Worm (Caenorhabditis elegans) whole organism, L4/young adult: ENCODE data around the gene fipp-1.

ENCODE experiments used
- W03F9.2 ChIP-seq: fragments of 150-350 bp; optimal IDR thresholded peaks from 2 replicates; lab custom pipeline; 2014; ENCODE audit warnings: missing biosample characterization, missing genetic modification characterization
- dao-5 ChIP-seq: sonication (generic microtip); optimal IDR thresholded peaks from 2 replicates; lab custom pipeline; 2016; ENCODE audit warnings: missing genotype, missing genetic modification characterization, moderate library complexity, missing compliant biosample characterization
- him-1 ChIP-seq: sonication (generic microtip); optimal IDR thresholded peaks from 2 replicates; lab custom pipeline; 2016; ENCODE audit warnings: missing genotype, missing genetic modification reagents, missing genetic modification characterization, missing compliant biosample characterization

The fipp-1 gene

DNA sequence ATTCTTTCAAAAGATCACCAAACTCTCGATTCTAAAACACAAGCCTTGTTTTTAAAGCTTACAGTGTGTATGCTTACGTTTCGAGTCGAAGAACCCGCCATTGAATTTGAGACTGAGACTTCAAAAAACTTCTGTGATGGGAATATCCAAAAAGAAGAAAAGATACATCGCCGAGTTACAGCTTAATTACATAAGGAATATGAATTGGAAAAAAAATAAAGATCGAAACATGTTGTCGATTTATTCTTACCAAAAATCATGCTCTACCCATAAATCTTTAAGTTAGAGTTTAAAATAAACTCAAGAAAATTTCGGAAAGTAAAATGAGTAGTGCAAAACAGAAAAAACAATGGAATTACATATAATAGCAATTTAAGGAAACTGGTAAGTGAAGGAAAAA lies 14.6 kb downstream of the fipp-1 start, which contains the start of gene F13A2.10:
Gene F13A2.10, minus strand, starts transcription at position 101 of the 400 bp plus-strand sequence.
- no peak for TF ChIP-seq him-1 (tag; lab: Kevin White, UChicago)
- TF ChIP-seq dao-5 = no peak
- TF ChIP-seq W03F9.2 (tag; lab: Kevin White, UChicago) = no peak

DNA sequence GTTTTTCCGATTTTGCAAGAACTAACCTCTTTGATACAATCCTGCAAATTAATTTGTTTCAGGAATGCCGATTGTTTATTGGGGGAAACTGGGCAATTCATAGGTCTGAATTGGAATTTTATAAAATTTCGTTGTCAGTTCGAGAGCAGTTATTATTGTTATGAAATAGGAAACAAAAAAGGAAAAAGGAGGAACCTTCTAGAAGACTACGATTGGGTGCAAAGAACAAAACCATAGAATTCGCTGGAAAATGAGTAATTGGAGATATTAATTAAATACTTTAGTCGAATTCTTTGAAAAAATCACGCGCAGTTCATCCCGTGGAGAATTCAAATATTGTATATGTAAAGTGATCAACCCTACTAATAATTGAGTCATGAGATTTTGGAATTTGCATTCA lies 15.8 kb downstream of the fipp-1 start, which contains the start of gene F13A2.9:
Gene F13A2.9, minus strand, starts transcription at position 101 of the 400 bp plus-strand sequence.
- TF ChIP-seq dao-5 = no peak
- TF ChIP-seq W03F9.2 (tag; lab: Kevin White, UChicago) = no peak
- no peak for TF ChIP-seq him-1 (tag; lab: Kevin White, UChicago)

DNA sequence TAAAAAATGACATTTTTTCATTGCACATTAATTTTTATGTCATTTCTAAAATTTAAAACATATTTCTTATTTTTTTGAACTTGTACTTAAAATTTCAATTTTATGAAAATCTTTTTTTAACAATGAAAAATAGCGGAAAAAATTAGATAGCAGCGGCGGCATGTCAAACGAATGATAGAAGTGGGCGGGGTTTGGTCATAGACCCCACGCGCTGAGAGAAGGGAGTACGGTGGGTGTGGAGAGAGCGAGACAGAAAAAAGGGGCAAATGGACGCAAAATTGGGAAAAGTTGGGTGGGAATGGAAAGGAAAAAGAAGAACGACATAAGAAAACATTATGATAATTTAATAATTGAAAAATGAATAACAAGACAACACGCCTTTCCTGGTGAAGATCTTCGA lies 16.3 kb downstream of the fipp-1 start:
- TF ChIP-seq him-1 (tag; lab: Kevin White, UChicago) (no peak), dao-5 (no peak), W03F9.2 (tag; lab: Kevin White, UChicago) (no peak)

DNA sequence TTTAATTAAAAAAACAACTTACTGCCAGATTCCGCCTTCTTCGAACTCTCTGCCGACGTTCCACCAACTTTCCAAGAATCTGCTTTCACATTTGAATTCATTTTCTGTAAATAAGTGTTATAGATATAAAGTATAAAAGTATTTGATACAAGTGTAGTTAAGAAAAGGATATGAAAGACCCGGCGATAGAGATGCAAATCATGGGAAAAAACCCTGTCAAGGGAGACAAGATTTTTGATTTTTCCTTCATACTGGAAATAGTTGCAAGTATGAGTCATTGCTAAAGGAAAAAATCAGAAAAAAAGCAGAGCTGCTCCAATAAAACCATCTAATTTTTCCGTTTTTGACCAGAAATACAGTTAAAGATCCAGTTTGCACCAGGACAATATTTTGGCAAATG lies 24.6 kb downstream of the fipp-1 start, which contains the start of gene F13A2.3:
Gene F13A2.3, minus strand, starts transcription at position 101 of the 400 bp plus-strand sequence.
- TF ChIP-seq him-1 (tag; lab: Kevin White, UChicago) (no peak), dao-5 (no peak)

DNA sequence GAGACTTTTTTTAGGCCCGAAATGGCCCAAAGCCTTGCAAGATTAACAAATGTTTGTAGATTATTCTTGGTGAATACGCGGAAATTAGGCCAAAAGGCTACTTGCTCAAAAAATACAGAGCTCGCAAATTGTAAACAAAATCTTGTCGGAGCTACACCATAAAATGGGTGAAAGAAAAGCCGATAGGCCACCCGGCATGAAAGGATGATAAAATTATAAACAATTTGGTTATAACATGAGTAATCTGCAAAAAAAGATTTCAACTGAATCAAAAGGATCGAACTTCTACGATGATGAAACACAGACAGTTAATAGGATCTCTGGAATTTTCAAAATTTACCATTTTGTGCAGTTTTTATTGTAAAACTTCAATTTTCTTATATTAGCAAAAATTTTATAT lies 26.5 kb downstream of the fipp-1 start:
- TF ChIP-seq dao-5 (no peak), W03F9.2 (tag; lab: Kevin White, UChicago) (no peak), him-1 (tag; lab: Kevin White, UChicago) (no peak)

DNA sequence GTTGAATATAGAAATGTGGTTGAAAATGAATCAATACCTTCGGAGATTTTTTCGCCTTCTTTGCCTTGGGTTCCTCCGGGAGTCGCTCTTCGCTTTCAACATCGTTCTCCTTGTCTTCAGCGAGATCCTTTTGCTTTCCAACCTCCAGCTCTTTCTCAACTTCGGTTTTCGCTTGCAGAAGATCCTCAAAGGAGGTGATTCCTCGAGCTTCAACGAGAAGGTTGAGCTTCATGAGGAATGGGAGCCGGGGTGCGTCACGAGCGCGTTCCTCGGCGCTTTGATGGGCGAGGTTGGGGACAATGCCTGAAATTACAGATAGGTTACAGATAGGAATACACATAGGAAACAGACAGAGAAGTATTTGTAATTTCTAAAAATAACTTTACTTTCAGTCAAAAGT lies 27.3 kb downstream of the fipp-1 start:
- TF ChIP-seq dao-5 (no peak), W03F9.2 (tag; lab: Kevin White, UChicago) (no peak), him-1 (tag; lab: Kevin White, UChicago) (no peak)

DNA sequence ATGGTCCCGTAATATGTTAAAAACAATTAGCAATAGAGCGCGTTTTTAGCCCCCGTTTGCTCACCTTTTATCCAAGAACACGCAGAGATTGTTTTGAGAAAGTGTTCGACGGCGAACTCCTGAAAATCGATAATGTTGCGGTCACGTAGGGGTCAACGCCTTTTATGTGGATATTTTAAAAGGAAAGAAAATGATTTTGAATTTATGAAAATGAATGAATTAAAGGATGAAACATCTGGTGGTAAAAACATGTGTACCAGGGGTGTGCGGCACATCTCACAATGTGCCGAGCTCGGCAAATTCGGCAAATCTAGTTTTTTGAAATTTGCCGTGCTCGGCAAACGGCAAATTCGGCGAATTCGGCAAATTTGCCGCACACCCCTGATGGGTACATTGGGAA lies 28.5 kb downstream of the fipp-1 start, which contains the start of gene F13A2.4:
Gene F13A2.4, minus strand, starts transcription at position 101 of the 400 bp plus-strand sequence.
- no peak for TF ChIP-seq W03F9.2 (tag; lab: Kevin White, UChicago)
- no peak for TF ChIP-seq him-1 (tag; lab: Kevin White, UChicago)

DNA sequence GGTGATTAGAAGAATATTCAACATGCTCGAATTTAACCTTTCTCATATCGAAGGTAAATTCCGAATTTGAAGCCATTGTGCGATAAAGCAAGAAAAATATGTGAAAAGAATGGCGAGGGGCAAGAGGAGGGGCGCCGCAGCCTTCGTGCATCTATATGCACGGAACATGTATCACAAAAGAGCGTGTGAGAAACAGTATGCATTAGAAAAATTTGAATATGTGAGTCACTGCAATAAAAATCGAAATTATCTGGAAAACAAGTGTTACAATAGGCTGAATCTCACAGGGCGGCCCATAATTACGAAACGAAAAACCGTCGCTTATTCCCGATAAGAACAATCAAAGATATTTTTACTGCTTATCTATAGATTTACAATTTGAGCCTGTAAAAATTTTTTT lies 30.3 kb downstream of the fipp-1 start, which contains the start of gene F13A2.5:
Gene F13A2.5, minus strand, starts transcription at position 101 of the 400 bp plus-strand sequence.
- no peak for TF ChIP-seq him-1 (tag; lab: Kevin White, UChicago)
- TF ChIP-seq W03F9.2 (tag; lab: Kevin White, UChicago) = no peak
- TF ChIP-seq dao-5 = no peak

DNA sequence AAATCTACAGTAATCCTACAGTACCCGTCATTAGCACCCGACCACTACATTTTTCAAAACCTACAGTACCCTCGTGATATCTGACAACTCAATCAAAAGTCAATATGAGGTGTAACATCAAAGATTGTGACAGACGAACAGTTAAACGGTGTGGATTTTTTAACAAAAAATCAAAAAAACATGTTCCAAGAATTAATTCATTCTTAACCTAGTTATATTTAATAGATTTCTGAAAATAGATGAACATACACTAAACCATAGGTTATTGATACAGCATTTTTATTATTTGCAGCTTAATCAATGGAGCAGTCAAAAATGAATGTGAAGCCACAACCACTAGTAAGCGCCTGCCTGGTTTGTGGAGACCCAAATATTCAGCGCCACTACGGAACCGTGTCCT lies 35.9 kb downstream of the fipp-1 start, which contains the start of gene nhr-118:
Gene nhr-118, plus strand, starts transcription at position 301 of the 400 bp plus-strand sequence.
- no peak for TF ChIP-seq dao-5
- TF ChIP-seq W03F9.2 (tag; lab: Kevin White, UChicago) = no peak
- no peak for TF ChIP-seq him-1 (tag; lab: Kevin White, UChicago)

DNA sequence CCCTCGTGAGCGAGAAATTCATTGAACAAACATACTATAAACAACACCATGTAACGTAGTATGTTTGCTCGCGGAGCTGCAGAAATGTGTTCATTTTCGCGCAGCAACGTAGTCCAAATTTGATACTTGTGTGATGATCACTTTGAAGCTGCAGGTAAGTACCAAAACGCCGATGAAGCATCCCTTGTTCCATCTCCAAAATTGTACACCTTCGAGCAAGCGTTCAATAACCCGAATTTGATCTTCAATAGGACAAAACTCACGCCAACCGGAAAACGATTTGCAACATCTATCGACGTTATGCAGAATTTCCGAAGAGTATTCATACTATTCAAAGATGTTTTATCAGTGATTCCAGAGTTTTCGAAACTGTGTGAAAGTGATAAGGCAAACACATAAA lies 39.0 kb downstream of the fipp-1 start, which contains the start of gene Y47D7A.3:
Gene Y47D7A.3, plus strand, starts transcription at position 301 of the 400 bp plus-strand sequence.
- TF ChIP-seq W03F9.2 (tag; lab: Kevin White, UChicago) (no peak), him-1 (tag; lab: Kevin White, UChicago) (no peak), dao-5 (no peak)

DNA sequence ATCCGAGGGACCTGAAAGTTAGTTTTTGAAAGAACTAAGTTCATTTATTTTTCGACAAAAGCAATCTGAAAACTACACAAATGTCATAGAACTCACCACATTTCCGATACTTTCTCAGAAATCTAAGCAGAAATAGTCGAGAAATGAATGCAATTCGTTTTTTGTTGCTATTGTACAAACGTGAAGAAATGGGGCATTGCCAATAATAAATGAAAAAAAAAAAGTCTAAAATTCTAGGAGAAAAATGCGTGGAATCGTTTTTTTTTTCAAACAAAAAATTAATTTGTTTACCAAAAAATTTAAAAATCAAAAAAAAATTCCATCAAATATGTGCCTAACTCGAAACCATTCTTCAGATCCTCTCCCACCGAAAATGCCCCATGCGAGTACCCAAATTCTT lies 40.1 kb downstream of the fipp-1 start, which contains the start of gene Y47D7A.17:
Gene Y47D7A.17, minus strand, starts transcription at position 101 of the 400 bp plus-strand sequence.
- TF ChIP-seq W03F9.2 (tag; lab: Kevin White, UChicago) (no peak), him-1 (tag; lab: Kevin White, UChicago) (no peak), dao-5 (no peak)

DNA sequence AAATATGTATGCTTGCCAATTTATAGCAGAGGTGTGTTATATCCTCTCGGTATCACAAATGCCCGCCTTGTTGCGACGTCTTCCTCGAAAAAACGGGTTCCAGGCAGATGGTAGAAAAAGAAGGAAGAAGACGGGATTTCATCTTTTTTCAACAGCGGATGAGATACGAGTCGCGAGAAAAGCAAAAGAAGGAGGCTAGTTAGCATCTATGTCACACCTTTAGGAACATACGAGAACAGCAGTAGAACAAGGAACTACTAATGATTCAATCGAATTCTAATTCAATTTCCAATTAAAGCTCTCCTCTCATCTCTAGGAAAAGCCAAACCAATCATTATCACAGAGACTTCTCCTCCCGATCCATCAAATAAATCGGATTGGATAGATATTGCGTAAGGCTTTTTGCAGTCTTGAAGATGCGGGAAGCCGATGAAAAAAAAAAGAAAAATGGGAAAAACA lies 43.0 kb downstream of the fipp-1 start, which contains the start of gene grl-5:
Gene grl-5, minus strand, starts transcription at position 51 of the 459 bp plus-strand sequence.
- TF ChIP-seq him-1 (tag; lab: Kevin White, UChicago) (no peak), W03F9.2 (tag; lab: Kevin White, UChicago) (no peak), dao-5 (no peak)

DNA sequence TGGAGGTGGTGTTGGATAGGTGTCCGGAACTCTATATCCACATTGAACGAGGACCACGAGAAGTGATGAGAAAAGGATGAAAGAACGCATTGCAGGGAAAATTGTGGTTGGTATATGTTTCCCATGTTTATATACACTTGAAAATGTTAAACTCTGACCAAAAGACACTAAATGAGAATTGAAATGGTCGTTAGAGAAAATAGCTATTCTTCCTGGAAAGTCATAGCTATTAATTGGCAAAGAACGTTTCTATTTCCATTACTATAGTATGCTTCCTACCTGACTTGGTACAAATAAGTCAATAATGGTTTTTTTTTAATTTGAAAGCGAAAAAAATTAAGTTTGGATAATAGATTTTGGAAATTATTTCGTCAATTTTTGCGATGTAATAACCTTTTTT lies 45.1 kb downstream of the fipp-1 start, which contains the start of gene Y47D7A.18:
Gene Y47D7A.18, minus strand, starts transcription at position 101 of the 400 bp plus-strand sequence.
- no peak for TF ChIP-seq him-1 (tag; lab: Kevin White, UChicago)

DNA sequence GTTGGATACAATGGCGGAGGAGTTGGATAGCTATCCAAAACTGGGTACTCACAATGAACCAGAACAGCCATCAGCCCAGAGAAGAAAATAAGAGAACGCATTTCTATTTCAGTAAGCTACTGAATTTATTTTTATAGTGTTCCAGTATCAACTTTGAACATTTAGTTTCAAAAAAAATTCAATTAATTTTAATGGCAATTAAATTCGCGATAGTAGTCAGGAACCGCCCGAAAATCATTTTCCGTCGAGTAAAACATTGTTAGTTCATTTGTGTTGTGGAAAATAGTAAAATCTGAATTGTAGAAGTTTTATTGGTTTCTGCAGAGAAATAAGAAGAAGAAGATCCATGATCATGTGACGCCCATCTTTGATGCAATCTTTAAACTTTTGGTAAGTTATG lies 46.5 kb downstream of the fipp-1 start, which contains the start of gene Y47D7A.6:
Gene Y47D7A.6, minus strand, starts transcription at position 101 of the 400 bp plus-strand sequence.
- TF ChIP-seq W03F9.2 (tag; lab: Kevin White, UChicago) = no peak
- no peak for TF ChIP-seq dao-5
- no peak for TF ChIP-seq him-1 (tag; lab: Kevin White, UChicago)
